Fruit fly (Drosophila melanogaster) Kc167 (cell line): Measurements from ENCODE around the gene GluClalpha.

Experiments used
- Sin3A ChIP-seq: fragments of >200 bp; optimal IDR thresholded peaks from 2 replicates; lab custom pipeline; 2018; ENCODE audit warnings: missing external identifiers
- h ChIP-seq: fragments of >200 bp; optimal IDR thresholded peaks from 3 replicates; lab custom pipeline; 2018; ENCODE audit warnings: missing external identifiers
- insv ChIP-seq: fragments of >200 bp; optimal IDR thresholded peaks from 3 replicates; lab custom pipeline; 2018; ENCODE audit warnings: missing external identifiers
- psq ChIP-seq: fragments of >200 bp; optimal IDR thresholded peaks from 2 replicates; lab custom pipeline; 2017; ENCODE audit warnings: missing external identifiers
- ttk ChIP-seq: sonication (Bioruptor generic); optimal IDR thresholded peaks from 2 replicates; lab custom pipeline; 2017; ENCODE audit warnings: missing external identifiers

dm6 chr3R:19811510-19811909 lies 81.0 kb downstream of the GluClalpha start:
- TF ChIP-seq psq, result no peak
- TF ChIP-seq Sin3A (lab: Kevin White, UChicago), result no peak
- no peak for TF ChIP-seq h (lab: Kevin White, UChicago)
- TF ChIP-seq ttk (lab: Kevin White, UChicago), result no peak
- TF ChIP-seq insv, result no peak
